Fruit fly (Drosophila melanogaster) whole organism, embryonic: ENCODE measurements around the gene aru.

ENCODE experiments used
- BtbVII ChIP-seq: fragments of 200-800 bp; sonication (Bioruptor generic); optimal IDR thresholded peaks from 3 replicates; lab custom pipeline; 2017; ENCODE audit warnings: missing biosample characterization, mild to moderate bottlenecking, missing genetic modification characterization
- CG11085 ChIP-seq: fragments of 200-800 bp; sonication (Bioruptor generic); IDR thresholded peaks from 2 replicates; pipeline ENCODE4 v1.3.6; 2022; ENCODE audit warnings: missing biosample characterization, missing genetic modification characterization
- CG11723 ChIP-seq: fragments of 200-800 bp; sonication (Bioruptor generic); optimal IDR thresholded peaks from 2 replicates; lab custom pipeline; 2017; ENCODE audit warnings: missing biosample characterization, mild to moderate bottlenecking, missing genetic modification characterization
- CG12219 ChIP-seq: fragments of 200-800 bp; sonication (Bioruptor generic); optimal IDR thresholded peaks from 3 replicates; lab custom pipeline; 2018; ENCODE audit warnings: missing biosample characterization, mild to moderate bottlenecking, missing genetic modification characterization
- CG12744 ChIP-seq: fragments of 200-800 bp; sonication (Bioruptor generic); optimal IDR thresholded peaks from 2 replicates; lab custom pipeline; 2016; ENCODE audit warnings: missing biosample characterization, missing genetic modification characterization
- CG13123 ChIP-seq: fragments of 200-800 bp; sonication (Bioruptor generic); optimal IDR thresholded peaks from 2 replicates; lab custom pipeline; 2016; ENCODE audit warnings: missing biosample characterization, missing genetic modification characterization
- CG15479 ChIP-seq: fragments of 200-800 bp; sonication (Bioruptor generic); optimal IDR thresholded peaks from 3 replicates; lab custom pipeline; 2019; ENCODE audit warnings: missing biosample characterization, mild to moderate bottlenecking, missing genetic modification characterization, moderate library complexity
- CG15601 ChIP-seq: fragments of 200-800 bp; sonication (Bioruptor generic); optimal IDR thresholded peaks from 3 replicates; lab custom pipeline; 2019; ENCODE audit warnings: missing biosample characterization, mild to moderate bottlenecking, missing genetic modification characterization, moderate library complexity
- CG15696 ChIP-seq: fragments of 200-800 bp; sonication (Bioruptor generic); optimal IDR thresholded peaks from 2 replicates; lab custom pipeline; 2019; ENCODE audit warnings: missing biosample characterization, mild to moderate bottlenecking, missing genetic modification characterization, moderate library complexity
- CG1602 ChIP-seq: fragments of 200-800 bp; sonication (Bioruptor generic); optimal IDR thresholded peaks from 3 replicates; lab custom pipeline; 2016; ENCODE audit warnings: missing biosample characterization, missing genetic modification characterization
- CG17385 ChIP-seq: fragments of 200-800 bp; sonication (Bioruptor generic); optimal IDR thresholded peaks from 3 replicates; lab custom pipeline; 2018; ENCODE audit warnings: missing biosample characterization, mild to moderate bottlenecking, missing genetic modification characterization
- CG18599 ChIP-seq: fragments of 200-800 bp; sonication (Bioruptor generic); optimal IDR thresholded peaks from 3 replicates; lab custom pipeline; 2017; ENCODE audit warnings: missing biosample characterization, missing genetic modification characterization, mild to moderate bottlenecking, moderate library complexity, missing genetic modification reagents
- CG2116 ChIP-seq: fragments of 200-800 bp; sonication (Bioruptor generic); optimal IDR thresholded peaks from 3 replicates; lab custom pipeline; 2018; ENCODE audit warnings: missing biosample characterization, mild to moderate bottlenecking, missing genetic modification characterization
- CG2129 ChIP-seq: fragments of 200-800 bp; sonication (Bioruptor generic); IDR thresholded peaks from 2 replicates; pipeline ENCODE4 v1.3.6; 2022; ENCODE audit warnings: missing biosample characterization, missing genetic modification characterization; ENCODE audit not compliant: partially characterized antibody
- CG34376 ChIP-seq: fragments of 200-800 bp; sonication (Bioruptor generic); optimal IDR thresholded peaks from 2 replicates; lab custom pipeline; 2018; ENCODE audit warnings: missing biosample characterization, mild to moderate bottlenecking, missing genetic modification characterization
- CG43689 ChIP-seq: fragments of 200-800 bp; sonication (Bioruptor generic); IDR thresholded peaks from 2 replicates; pipeline ENCODE4 v1.3.6; 2022; ENCODE audit warnings: missing biosample characterization, missing genetic modification characterization
- CG4424 ChIP-seq: fragments of 200-800 bp; sonication (Bioruptor generic); optimal IDR thresholded peaks from 3 replicates; lab custom pipeline; 2016; ENCODE audit warnings: missing biosample characterization, missing genetic modification characterization
- CG7963 ChIP-seq: fragments of 200-800 bp; sonication (Bioruptor generic); IDR thresholded peaks from 3 replicates; pipeline ENCODE4 v1.3.6; 2022; ENCODE audit warnings: missing biosample characterization, missing genetic modification characterization; ENCODE audit not compliant: partially characterized antibody
- CG8388 ChIP-seq: fragments of 200-800 bp; sonication (Bioruptor generic); optimal IDR thresholded peaks from 2 replicates; lab custom pipeline; 2019; ENCODE audit warnings: missing biosample characterization, mild to moderate bottlenecking, missing genetic modification characterization, moderate library complexity
- CG8944 ChIP-seq: fragments of 200-800 bp; sonication (Bioruptor generic); optimal IDR thresholded peaks from 3 replicates; lab custom pipeline; 2016; ENCODE audit warnings: missing biosample characterization, missing genetic modification characterization
- CoRest ChIP-seq: fragments of 200-800 bp; sonication (Bioruptor generic); optimal IDR thresholded peaks from 3 replicates; lab custom pipeline; 2018; ENCODE audit warnings: missing biosample characterization, mild to moderate bottlenecking, missing genetic modification characterization, moderate library complexity
- Dbx ChIP-seq: fragments of 200-800 bp; sonication (Bioruptor generic); IDR thresholded peaks from 3 replicates; pipeline ENCODE4 v1.3.6; 2022; ENCODE audit warnings: missing biosample characterization, missing genetic modification characterization
- Dip3 ChIP-seq: fragments of 200-800 bp; sonication (Bioruptor generic); optimal IDR thresholded peaks from 3 replicates; lab custom pipeline; 2016; ENCODE audit warnings: missing biosample characterization, missing genetic modification characterization
- Max ChIP-seq: fragments of 200-800 bp; sonication (Bioruptor generic); optimal IDR thresholded peaks from 2 replicates; lab custom pipeline; 2016; ENCODE audit warnings: missing biosample characterization, mild to moderate bottlenecking, missing genetic modification characterization
- Oli ChIP-seq: fragments of 200-800 bp; sonication (Bioruptor generic); optimal IDR thresholded peaks from 2 replicates; lab custom pipeline; 2018; ENCODE audit warnings: missing biosample characterization, mild to moderate bottlenecking, missing genetic modification characterization, moderate library complexity
- Pdp1 ChIP-seq, 2 experiments: fragments of 200-800 bp; sonication (Bioruptor generic); optimal IDR thresholded peaks; 3 replicates each; lab custom pipeline; 2016; ENCODE audit warnings: missing biosample characterization in 2 of 2, missing genetic modification characterization in 2 of 2, mild to moderate bottlenecking in 1 of 2, moderate library complexity in 1 of 2
- Taf1 ChIP-seq: fragments of 200-800 bp; sonication (Bioruptor generic); IDR thresholded peaks from 2 replicates; pipeline ENCODE4 v1.3.6; 2022; ENCODE audit warnings: missing biosample characterization, missing genetic modification characterization
- al ChIP-seq: fragments of 200-800 bp; sonication (Bioruptor generic); IDR thresholded peaks from 2 replicates; pipeline ENCODE4 v1.3.6; 2022; ENCODE audit warnings: missing biosample characterization, missing genetic modification characterization
- ato ChIP-seq: fragments of 200-800 bp; sonication (Bioruptor generic); IDR thresholded peaks from 2 replicates; pipeline ENCODE4 v1.3.6; 2022; ENCODE audit warnings: missing biosample characterization, missing genetic modification characterization; ENCODE audit not compliant: partially characterized antibody
- bbx ChIP-seq: fragments of 200-800 bp; sonication (Bioruptor generic); IDR thresholded peaks from 2 replicates; pipeline ENCODE4 v1.3.6; 2022; ENCODE audit warnings: missing biosample characterization, missing genetic modification characterization; ENCODE audit not compliant: partially characterized antibody
- bcd ChIP-seq: fragments of 200-800 bp; sonication (Bioruptor generic); optimal IDR thresholded peaks from 2 replicates; lab custom pipeline; 2017; ENCODE audit warnings: missing biosample characterization, mild to moderate bottlenecking, missing genetic modification characterization
- btn ChIP-seq: fragments of 200-800 bp; sonication (Bioruptor generic); optimal IDR thresholded peaks from 2 replicates; lab custom pipeline; 2016; ENCODE audit warnings: missing biosample characterization, missing genetic modification characterization
- cad ChIP-seq: fragments of >200 bp; optimal IDR thresholded peaks from 2 replicates; lab custom pipeline; 2017; ENCODE audit warnings: missing biosample characterization, missing genetic modification characterization
- chm ChIP-seq: fragments of 200-800 bp; sonication (Bioruptor generic); IDR thresholded peaks from 2 replicates; pipeline ENCODE4 v1.3.6; 2022; ENCODE audit warnings: missing biosample characterization, missing genetic modification characterization
- crp ChIP-seq, 2 experiments: fragments of 200-800 bp; sonication (Bioruptor generic); optimal IDR thresholded peaks; 2 replicates in 1 of 2; 3 replicates in 1 of 2; lab custom pipeline; 2017; ENCODE audit warnings: missing biosample characterization in 2 of 2, missing genetic modification characterization in 2 of 2, mild to moderate bottlenecking in 1 of 2, moderate library complexity in 1 of 2
- da ChIP-seq: fragments of 200-800 bp; sonication (Bioruptor generic); optimal IDR thresholded peaks from 2 replicates; lab custom pipeline; 2016; ENCODE audit warnings: missing biosample characterization, missing genetic modification characterization
- gro ChIP-seq: fragments of 200-800 bp; sonication (Bioruptor generic); optimal IDR thresholded peaks from 2 replicates; lab custom pipeline; 2016; ENCODE audit warnings: missing biosample characterization, missing genetic modification characterization
- her ChIP-seq: fragments of 200-800 bp; sonication (Bioruptor generic); optimal IDR thresholded peaks from 2 replicates; lab custom pipeline; 2016; ENCODE audit warnings: missing biosample characterization, missing genetic modification characterization
- insv ChIP-seq, 2 experiments: fragments of 200-800 bp; sonication (Bioruptor generic); optimal IDR thresholded peaks; 3 replicates each; lab custom pipeline; 2016 to 2018; ENCODE audit warnings: missing biosample characterization in 2 of 2, missing genetic modification characterization in 2 of 2
- ken ChIP-seq: fragments of 200-800 bp; sonication (Bioruptor generic); IDR thresholded peaks from 3 replicates; pipeline ENCODE4 v1.3.6; 2022; ENCODE audit warnings: missing biosample characterization, missing genetic modification characterization
- kni ChIP-seq: fragments of 200-800 bp; sonication (Bioruptor generic); optimal IDR thresholded peaks from 3 replicates; lab custom pipeline; 2017; ENCODE audit warnings: mild to moderate bottlenecking, missing biosample characterization, missing genetic modification reagents, missing genetic modification characterization
- pan ChIP-seq, 4 experiments: fragments of >200 bp in 3 of 4; fragments of 200-800 bp in 1 of 4; sonication (Bioruptor generic) in 1 of 4; optimal IDR thresholded peaks in 3 of 4; IDR thresholded peaks in 1 of 4; 2 replicates each; pipeline versions ENCODE4 v1.3.6 to Lab custom; 2017 to 2022; ENCODE audit warnings: missing biosample characterization in 2 of 4, missing genetic modification characterization in 2 of 4, mixed read lengths in 1 of 4
- rib ChIP-seq: fragments of 200-800 bp; sonication (Bioruptor generic); IDR thresholded peaks from 2 replicates; pipeline ENCODE4 v1.3.6; 2022; ENCODE audit warnings: missing biosample characterization, missing genetic modification characterization
- sima ChIP-seq: fragments of 200-800 bp; sonication (Bioruptor generic); optimal IDR thresholded peaks from 2 replicates; lab custom pipeline; 2016; ENCODE audit warnings: missing biosample characterization, missing genetic modification characterization
- ssp ChIP-seq: fragments of 200-800 bp; sonication (Bioruptor generic); IDR thresholded peaks from 2 replicates; pipeline ENCODE4 v1.3.6; 2022; ENCODE audit warnings: missing biosample characterization, missing genetic modification characterization
- sug ChIP-seq: fragments of 200-800 bp; optimal IDR thresholded peaks from 2 replicates; lab custom pipeline; 2019; ENCODE audit warnings: missing biosample characterization, mild to moderate bottlenecking, missing genetic modification characterization, moderate library complexity
- tap ChIP-seq: fragments of 200-800 bp; optimal IDR thresholded peaks from 3 replicates; lab custom pipeline; 2019; ENCODE audit warnings: missing biosample characterization, mild to moderate bottlenecking, missing genetic modification characterization, moderate library complexity
- vnd ChIP-seq: fragments of 200-800 bp; sonication (Bioruptor generic); IDR thresholded peaks from 3 replicates; pipeline ENCODE4 v1.3.6; 2022; ENCODE audit warnings: missing biosample characterization, missing genetic modification characterization; ENCODE audit not compliant: partially characterized antibody
- zen2 ChIP-seq: fragments of 200-800 bp; sonication (Bioruptor generic); IDR thresholded peaks from 3 replicates; pipeline ENCODE4 v1.3.6; 2022; ENCODE audit warnings: missing biosample characterization, missing genetic modification characterization; ENCODE audit not compliant: partially characterized antibody

Gene aru

DNA sequence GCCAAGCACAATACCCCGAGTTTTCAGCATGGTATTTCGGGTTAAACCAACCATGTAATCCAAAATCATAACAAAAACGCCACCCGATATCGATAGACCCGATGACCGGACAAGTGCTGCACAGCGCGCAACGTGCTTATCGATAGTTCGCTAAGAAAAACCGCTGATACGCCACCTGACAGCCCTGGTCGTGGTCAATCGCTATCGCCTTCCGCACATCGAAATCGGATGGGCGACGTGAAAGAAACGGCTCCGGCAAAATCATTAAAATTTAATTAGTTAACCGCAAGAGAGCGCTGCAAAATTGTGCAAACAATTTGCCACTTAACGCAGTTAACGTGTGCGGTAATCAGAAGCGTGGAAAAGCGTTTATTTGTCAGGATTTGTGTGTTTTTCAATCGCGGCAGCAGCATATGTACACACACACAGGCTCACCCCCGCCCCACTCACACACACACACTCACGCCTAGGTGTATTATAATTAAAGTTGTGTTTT lies 42.3 kb downstream of the aru start, which contains the start of the genes CG3862 and dock (continued):
- no peak for TF ChIP-seq CG12744 (GFP tag; lab: Kevin White, UChicago)
- peak; percentile 77 for TF ChIP-seq gro (GFP tag; lab: Kevin White, UChicago)
- TF ChIP-seq ken (GFP tag; lab: Robert Waterston, UW), result 0 out of 3 replicates have a peak, but pooled peaks have one; percentile 20
- TF ChIP-seq CG8944 (GFP tag; lab: Kevin White, UChicago), result peak; percentile 22
- TF ChIP-seq da, result peak; percentile 24
- no peak for TF ChIP-seq CG12219 (GFP tag; lab: Kevin White, UChicago)
- TF ChIP-seq CG18599 (GFP tag; lab: Kevin White, UChicago), result peak; percentile 45
- peak; percentile 21 for TF ChIP-seq CG17385 (GFP tag; lab: Kevin White, UChicago)
- peak; percentile 40; the same call in 1 of the 2 replicates for TF ChIP-seq CG11085 (GFP tag; lab: Robert Waterston, UW)
- peak; percentile 97 for TF ChIP-seq CG7963 (GFP tag; lab: Robert Waterston, UW)
- TF ChIP-seq CG13123 (GFP tag; lab: Kevin White, UChicago), result no peak
- peak; percentile 71 for TF ChIP-seq CG2129 (GFP tag; lab: Robert Waterston, UW)
- TF ChIP-seq ato (GFP tag; lab: Robert Waterston, UW), result peak; percentile 97
- no peak for TF ChIP-seq ssp (GFP tag; lab: Robert Waterston, UW)
- peak; percentile 52 to 86 for TF ChIP-seq Pdp1 (GFP tag; optimal IDR thresholded peaks at IDR 0.05; lab: Kevin White, UChicago)
- no peak for TF ChIP-seq pan (optimal IDR thresholded peaks at IDR 0.05; lab: Kevin White, UChicago)
- TF ChIP-seq pan (GFP tag; optimal IDR thresholded peaks at IDR 0.05 in 1 of 2, IDR thresholded peaks at IDR 0.05 in 1 of 2), result peak in 1 of 2 experiments; percentile 50
- 0 out of 2 replicates have a peak, but pooled peaks have one; percentile 33 for TF ChIP-seq al (GFP tag; lab: Robert Waterston, UW)
- TF ChIP-seq CoRest, result peak; percentile 32
- TF ChIP-seq sug, result peak; percentile 56
- TF ChIP-seq tap, result no peak
- TF ChIP-seq CG11723 (GFP tag; lab: Kevin White, UChicago), result no peak
- TF ChIP-seq CG15601, result peak; percentile 38
- TF ChIP-seq vnd, result peak; percentile 95
- peak; percentile 58 for TF ChIP-seq CG34376 (GFP tag; lab: Kevin White, UChicago)
- no peak for TF ChIP-seq sima (GFP tag; lab: Kevin White, UChicago)
- TF ChIP-seq bbx (GFP tag; lab: Robert Waterston, UW), result peak; percentile 99
- TF ChIP-seq CG8388 (GFP tag; lab: Kevin White, UChicago), result no peak
- peak; percentile 15 for TF ChIP-seq CG15479 (GFP tag; lab: Kevin White, UChicago)
- TF ChIP-seq her (GFP tag; lab: Kevin White, UChicago), result peak; percentile 82
- TF ChIP-seq CG1602 (GFP tag; lab: Kevin White, UChicago), result no peak
- no peak for TF ChIP-seq Oli
- no peak for TF ChIP-seq Taf1 (GFP tag; lab: Robert Waterston, UW)
- TF ChIP-seq cad, result no peak
- peak; percentile 39; the same call in 1 of the 2 replicates for TF ChIP-seq rib (GFP tag; lab: Robert Waterston, UW)
- TF ChIP-seq kni (GFP tag; lab: Kevin White, UChicago), result peak; percentile 17
- TF ChIP-seq CG4424 (GFP tag; lab: Kevin White, UChicago), result peak; percentile 45
- peak; percentile 69 for TF ChIP-seq Dbx
- TF ChIP-seq BtbVII (GFP tag; lab: Kevin White, UChicago), result peak; percentile 67
- no peak for TF ChIP-seq CG43689 (GFP tag; lab: Robert Waterston, UW)
- TF ChIP-seq bcd, result peak; percentile 49
- peak; percentile 97 for TF ChIP-seq zen2 (GFP tag; lab: Robert Waterston, UW)
- peak; percentile 64 for TF ChIP-seq chm
- peak; percentile 88 for TF ChIP-seq CG2116
- peak; percentile 64 for TF ChIP-seq Max
- no peak for TF ChIP-seq Dip3 (GFP tag; lab: Kevin White, UChicago)
- TF ChIP-seq crp (GFP tag; optimal IDR thresholded peaks at IDR 0.05; lab: Kevin White, UChicago), result peak in 1 of 2 experiments; percentile 60
- no peak for TF ChIP-seq btn (GFP tag; lab: Kevin White, UChicago)
- TF ChIP-seq CG15696, result no peak
- peak in 1 of 2 experiments; percentile 23 for TF ChIP-seq insv (GFP tag; optimal IDR thresholded peaks at IDR 0.05; lab: Kevin White, UChicago)
